Worm (Caenorhabditis elegans): Measurements from ENCODE around the gene tsr-1.

The tsr-1 gene

ce11 chrII:2421905-2422304 lies 51.3 kb downstream of the tsr-1 start, which contains the start of gene F42G2.2:
Gene F42G2.2 (plus strand): TSS chrII:2422205.
- TF ChIP-seq him-1 (tag; optimal IDR thresholded peaks at IDR 0.05) (no peak), dao-5 (tag; optimal IDR thresholded peaks at IDR 0.05) (no peak), W03F9.2 (tag; optimal IDR thresholded peaks at IDR 0.05) (no peak)

- TF ChIP-seq him-1 (tag; optimal IDR thresholded peaks at IDR 0.05) (no peak), dao-5 (tag; optimal IDR thresholded peaks at IDR 0.05) (no peak), W03F9.2 (tag; optimal IDR thresholded peaks at IDR 0.05) (no peak)
Observed at ce11 chrII:2421185-2421584, 52.0 kb downstream of the tsr-1 start.

ce11 chrII:2420685-2421084 lies 52.5 kb downstream of the tsr-1 start:
- no peak for TF ChIP-seq dao-5 (tag; optimal IDR thresholded peaks at IDR 0.05)
- TF ChIP-seq him-1 (tag; optimal IDR thresholded peaks at IDR 0.05): no peak
- TF ChIP-seq W03F9.2 (tag; optimal IDR thresholded peaks at IDR 0.05): no peak

ce11 chrII:2418836-2419235 lies 54.3 kb downstream of the tsr-1 start, which contains the start of gene fbxc-20:
Gene fbxc-20 (plus strand): TSS chrII:2419136.
- TF ChIP-seq him-1 (tag; optimal IDR thresholded peaks at IDR 0.05) (no peak), W03F9.2 (tag; optimal IDR thresholded peaks at IDR 0.05) (no peak), dao-5 (tag; optimal IDR thresholded peaks at IDR 0.05) (no peak)

ce11 chrII:2417889-2418288 lies 55.3 kb downstream of the tsr-1 start, which contains the start of the genes F42G2.5 and F42G2.7:
Gene F42G2.5 (minus strand): TSS chrII:2417989.
Gene F42G2.7 (plus strand): TSS chrII:2418158.
- TF ChIP-seq W03F9.2 (tag; optimal IDR thresholded peaks at IDR 0.05): no peak
- no peak for TF ChIP-seq him-1 (tag; optimal IDR thresholded peaks at IDR 0.05)
- no peak for TF ChIP-seq dao-5 (tag; optimal IDR thresholded peaks at IDR 0.05)

- no peak for TF ChIP-seq him-1 (tag; optimal IDR thresholded peaks at IDR 0.05)
- TF ChIP-seq dao-5 (tag; optimal IDR thresholded peaks at IDR 0.05): no peak
Observed at ce11 chrII:2415439-2415838, 57.7 kb downstream of the tsr-1 start, which contains the start of gene fbxa-4. Gene fbxa-4 (minus strand): TSS chrII:2415531.

ce11 chrII:2412649-2413048 lies 60.5 kb downstream of the tsr-1 start, which contains the start of gene fbxa-182:
Gene fbxa-182 (minus strand): TSS chrII:2412749.
- TF ChIP-seq W03F9.2 (tag; optimal IDR thresholded peaks at IDR 0.05) (no peak), him-1 (tag; optimal IDR thresholded peaks at IDR 0.05) (no peak), dao-5 (tag; optimal IDR thresholded peaks at IDR 0.05) (no peak)

- TF ChIP-seq dao-5 (tag; optimal IDR thresholded peaks at IDR 0.05): no peak
- no peak for TF ChIP-seq W03F9.2 (tag; optimal IDR thresholded peaks at IDR 0.05)
- no peak for TF ChIP-seq him-1 (tag; optimal IDR thresholded peaks at IDR 0.05)
Observed at ce11 chrII:2411555-2411954, 61.6 kb downstream of the tsr-1 start.

- TF ChIP-seq dao-5 (tag; optimal IDR thresholded peaks at IDR 0.05): no peak
- no peak for TF ChIP-seq him-1 (tag; optimal IDR thresholded peaks at IDR 0.05)
- TF ChIP-seq W03F9.2 (tag; optimal IDR thresholded peaks at IDR 0.05): no peak
Observed at ce11 chrII:2411093-2411492, 62.1 kb downstream of the tsr-1 start.

Measured in whole organism, L4/young adult.